Worm (Caenorhabditis elegans) whole organism, L4 larva: Measurements from ENCODE around the gene Y97E10AR.8.
A peak's percentile ranks its signal among the peaks of the same experiment; 100 is the strongest.

Source experiments
- F26F4.8 ChIP-seq: fragments of 200-800 bp; sonication (Bioruptor generic); conservative IDR thresholded peaks from 2 replicates; pipeline ENCODE4 v1.3.6; 2022; ENCODE audit warnings: missing genetic modification characterization, missing compliant biosample characterization
- F37D6.2 ChIP-seq: sonication (generic microtip); optimal IDR thresholded peaks from 2 replicates; lab custom pipeline; 2016; ENCODE audit warnings: mild to moderate bottlenecking, missing genetic modification characterization, missing compliant biosample characterization
- F44E2.7 ChIP-seq: fragments of 200-800 bp; sonication (Bioruptor generic); IDR thresholded peaks from 2 replicates; pipeline ENCODE4 v2.1.2; 2022; ENCODE audit warnings: missing genetic modification characterization, missing compliant biosample characterization
- R02D3.7 ChIP-seq: fragments of 150-350 bp; sonication (generic microtip); optimal IDR thresholded peaks from 3 replicates; lab custom pipeline; 2014; ENCODE audit warnings: missing biosample characterization, missing genetic modification characterization
- T26A8.4 ChIP-seq: fragments of 200-800 bp; sonication (Bioruptor generic); IDR thresholded peaks from 2 replicates; pipeline ENCODE4 v1.3.6; 2022; ENCODE audit warnings: missing genetic modification characterization, missing compliant biosample characterization
- Y105C5A.15 ChIP-seq: fragments of 200-800 bp; sonication (Bioruptor generic); IDR thresholded peaks from 2 replicates; pipeline ENCODE4 v1.3.6; 2022; ENCODE audit warnings: missing genetic modification characterization, missing compliant biosample characterization
- Y5F2A.4 ChIP-seq: fragments of 200-800 bp; sonication (Bioruptor generic); optimal IDR thresholded peaks from 2 replicates; lab custom pipeline; 2018; ENCODE audit warnings: mild to moderate bottlenecking, missing genetic modification characterization, missing compliant biosample characterization
- ZK337.2 ChIP-seq: fragments of 200-800 bp; sonication (Bioruptor generic); IDR thresholded peaks from 2 replicates; pipeline ENCODE4 v1.3.6; 2022; ENCODE audit warnings: missing genetic modification reagents, missing genetic modification characterization, missing compliant biosample characterization
- aha-1 ChIP-seq: fragments of 150-350 bp; peaks from one replicate; lab custom pipeline; 2014; ENCODE audit warnings: missing biosample characterization, missing genetic modification characterization
- aly-2 ChIP-seq: sonication (generic microtip); optimal IDR thresholded peaks from 2 replicates; lab custom pipeline; 2018; ENCODE audit warnings: missing biosample characterization, missing genetic modification characterization
- ceh-20 ChIP-seq: fragments of 200-800 bp; sonication (Bioruptor generic); IDR thresholded peaks from 2 replicates; pipeline ENCODE4 v1.3.6; 2022; ENCODE audit warnings: missing genetic modification reagents, missing genetic modification characterization, missing compliant biosample characterization
- ceh-62 ChIP-seq: sonication (generic microtip); optimal IDR thresholded peaks from 2 replicates; lab custom pipeline; 2017; ENCODE audit warnings: missing biosample characterization, missing genetic modification characterization
- ces-1 ChIP-seq: fragments of 150-350 bp; sonication (generic microtip); optimal IDR thresholded peaks from 4 replicates; lab custom pipeline; 2014; ENCODE audit warnings: missing biosample characterization, missing genetic modification reagents, missing genetic modification characterization
- ctbp-1 ChIP-seq: fragments of 200-800 bp; sonication (Bioruptor generic); IDR thresholded peaks from 2 replicates; pipeline ENCODE4 v1.3.6; 2022; ENCODE audit warnings: missing genetic modification reagents, missing genetic modification characterization, missing compliant biosample characterization
- daf-16 ChIP-seq, 3 experiments: sonication (generic microtip); optimal IDR thresholded peaks; 2 replicates each; lab custom pipeline; 2016 to 2017; ENCODE audit warnings: missing genetic modification characterization in 3 of 3, missing genetic modification reagents in 3 of 3, mild to moderate bottlenecking in 2 of 3, missing compliant biosample characterization in 2 of 3, missing biosample characterization in 1 of 3, moderate library complexity in 1 of 3
- daf-19 ChIP-seq: fragments of 200-800 bp; sonication (Bioruptor generic); conservative IDR thresholded peaks from 2 replicates; pipeline ENCODE4 v1.3.6; 2022; ENCODE audit warnings: missing genetic modification characterization, missing compliant biosample characterization
- dmd-6 ChIP-seq: fragments of 200-800 bp; sonication (Bioruptor generic); IDR thresholded peaks from 2 replicates; pipeline ENCODE4 v1.3.6; 2022; ENCODE audit warnings: missing genetic modification reagents, missing genetic modification characterization, missing compliant biosample characterization
- egl-27 ChIP-seq: sonication (generic microtip); optimal IDR thresholded peaks from 3 replicates; lab custom pipeline; 2017; ENCODE audit warnings: missing biosample characterization, missing genetic modification reagents, missing genetic modification characterization
- fkh-10 ChIP-seq: fragments of 150-350 bp; optimal IDR thresholded peaks from 2 replicates; lab custom pipeline; 2014; ENCODE audit warnings: missing biosample characterization, missing genetic modification reagents, missing genetic modification characterization
- gei-8 ChIP-seq: fragments of 200-800 bp; sonication (Bioruptor generic); optimal IDR thresholded peaks from 2 replicates; lab custom pipeline; 2018; ENCODE audit warnings: mild to moderate bottlenecking, missing genetic modification characterization, missing compliant biosample characterization
- hlh-11 ChIP-seq: fragments of 200-800 bp; sonication (Bioruptor generic); optimal IDR thresholded peaks from 2 replicates; lab custom pipeline; 2018; ENCODE audit warnings: mild to moderate bottlenecking, missing genetic modification characterization, missing compliant biosample characterization
- lim-7 ChIP-seq: fragments of 200-800 bp; sonication (Bioruptor generic); IDR thresholded peaks from 2 replicates; pipeline ENCODE4 v1.3.6; 2022; ENCODE audit warnings: missing genetic modification characterization, missing compliant biosample characterization
- lin-38 ChIP-seq: fragments of 200-800 bp; sonication (Bioruptor generic); IDR thresholded peaks from 2 replicates; pipeline ENCODE4 v1.3.6; 2022; ENCODE audit warnings: missing genetic modification reagents, missing genetic modification characterization, missing compliant biosample characterization
- lsy-2 ChIP-seq, 2 experiments: fragments of 150-350 bp in 1 of 2; sonication (generic microtip) in 1 of 2; optimal IDR thresholded peaks; 2 replicates each; lab custom pipeline; 2014 to 2017; ENCODE audit warnings: missing biosample characterization in 2 of 2, missing genetic modification characterization in 2 of 2
- mdl-1 ChIP-seq, 2 experiments: fragments of 150-350 bp in 1 of 2; sonication (generic microtip) in 1 of 2; optimal IDR thresholded peaks; 2 replicates each; lab custom pipeline; 2014 to 2017; ENCODE audit warnings: missing biosample characterization in 2 of 2, missing genetic modification characterization in 2 of 2
- mep-1 ChIP-seq: fragments of 150-350 bp; sonication (generic microtip); optimal IDR thresholded peaks from 3 replicates; lab custom pipeline; 2014; ENCODE audit warnings: missing biosample characterization, missing genetic modification characterization
- mes-2 ChIP-seq: sonication (generic microtip); optimal IDR thresholded peaks from 2 replicates; lab custom pipeline; 2016; ENCODE audit warnings: missing genotype, mild to moderate bottlenecking, missing genetic modification characterization, missing compliant biosample characterization; ENCODE audit not compliant: poor library complexity, severe bottlenecking
- mxl-3 ChIP-seq: fragments of 200-800 bp; sonication (Bioruptor generic); optimal IDR thresholded peaks from 2 replicates; lab custom pipeline; 2018; ENCODE audit warnings: mild to moderate bottlenecking, missing genetic modification characterization, missing compliant biosample characterization
- nhr-11 ChIP-seq: fragments of 150-350 bp; optimal IDR thresholded peaks from 2 replicates; lab custom pipeline; 2014; ENCODE audit warnings: missing biosample characterization, missing genetic modification characterization
- nhr-111 ChIP-seq: fragments of 200-800 bp; sonication (Bioruptor generic); optimal IDR thresholded peaks from 2 replicates; lab custom pipeline; 2018; ENCODE audit warnings: mild to moderate bottlenecking, missing genetic modification characterization, missing compliant biosample characterization
- nhr-28 ChIP-seq: fragments of 150-350 bp; optimal IDR thresholded peaks from 2 replicates; lab custom pipeline; 2014; ENCODE audit warnings: missing biosample characterization, missing genetic modification characterization
- nhr-6 ChIP-seq: fragments of 150-350 bp; optimal IDR thresholded peaks from 2 replicates; lab custom pipeline; 2014; ENCODE audit warnings: missing biosample characterization, missing genetic modification characterization
- pha-4 ChIP-seq, 2 experiments: fragments of 150-350 bp in 1 of 2; fragments of 200-800 bp in 1 of 2; sonication (Bioruptor generic) in 1 of 2; IDR thresholded peaks in 1 of 2; optimal IDR thresholded peaks in 1 of 2; 2 replicates each; pipeline versions ENCODE4 v1.3.6 to Lab custom; 2014 to 2022; ENCODE audit warnings: missing genetic modification characterization in 2 of 2, missing genetic modification reagents in 2 of 2, missing biosample characterization in 1 of 2, missing compliant biosample characterization in 1 of 2
- pqm-1 ChIP-seq: sonication (generic microtip); optimal IDR thresholded peaks from 2 replicates; lab custom pipeline; 2017; ENCODE audit warnings: missing biosample characterization, missing genetic modification characterization
- rbr-2 ChIP-seq: sonication (generic microtip); optimal IDR thresholded peaks from 2 replicates; lab custom pipeline; 2016; ENCODE audit warnings: missing genotype, missing genetic modification characterization, missing compliant biosample characterization
- saeg-2 ChIP-seq: fragments of 200-800 bp; sonication (Bioruptor generic); IDR thresholded peaks from 2 replicates; pipeline ENCODE4 v1.3.6; 2022; ENCODE audit warnings: missing genetic modification reagents, missing genetic modification characterization, missing compliant biosample characterization
- skn-1 ChIP-seq: fragments of 150-350 bp; optimal IDR thresholded peaks from 2 replicates; lab custom pipeline; 2014; ENCODE audit warnings: missing biosample characterization, missing genetic modification characterization
- snpc-1.2 ChIP-seq: fragments of 200-800 bp; sonication (Bioruptor generic); IDR thresholded peaks from 2 replicates; pipeline ENCODE4 v1.3.6; 2022; ENCODE audit warnings: missing genetic modification reagents, missing genetic modification characterization, missing compliant biosample characterization
- snpc-4 ChIP-seq: fragments of 150-350 bp; optimal IDR thresholded peaks from 2 replicates; lab custom pipeline; 2014; ENCODE audit warnings: missing biosample characterization, missing genetic modification characterization
- spr-1 ChIP-seq: sonication (generic microtip); optimal IDR thresholded peaks from 2 replicates; lab custom pipeline; 2016; ENCODE audit warnings: mild to moderate bottlenecking, missing genetic modification characterization, missing compliant biosample characterization
- unc-62 ChIP-seq, 3 experiments: fragments of 150-350 bp in 1 of 3; sonication (generic microtip); optimal IDR thresholded peaks in 2 of 3; peaks in 1 of 3; 1 replicate in 1 of 3; 2 replicates in 2 of 3; lab custom pipeline; 2014 to 2017; ENCODE audit warnings: missing biosample characterization in 3 of 3, missing genetic modification characterization in 3 of 3, missing genetic modification reagents in 3 of 3, missing genotype in 1 of 3
- zag-1 ChIP-seq: fragments of 150-350 bp; optimal IDR thresholded peaks from 2 replicates; lab custom pipeline; 2014; ENCODE audit warnings: missing biosample characterization, missing genetic modification characterization
- zip-2 ChIP-seq: fragments of 150-350 bp; optimal IDR thresholded peaks from 2 replicates; lab custom pipeline; 2014; ENCODE audit warnings: missing biosample characterization, missing genetic modification characterization

Gene Y97E10AR.8

DNA sequence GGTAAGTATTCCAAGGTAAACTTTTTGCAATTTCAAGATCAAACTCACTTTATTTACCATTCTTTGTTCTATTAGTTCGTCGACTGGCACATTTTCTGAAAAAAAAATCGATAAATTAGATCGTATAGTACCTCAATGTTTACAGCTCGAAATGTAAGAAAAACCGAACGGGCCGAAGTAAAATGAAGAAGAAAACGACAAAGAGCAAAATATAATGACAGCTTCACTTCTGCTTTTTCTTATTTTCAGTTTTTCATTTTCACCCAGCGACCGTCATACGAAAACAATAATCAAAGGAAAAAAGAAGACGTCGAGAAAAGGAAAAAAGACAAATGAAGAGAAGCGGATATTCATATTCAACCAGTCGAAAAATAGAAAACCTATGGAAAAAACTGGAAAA, 36.0 kb upstream of the Y97E10AR.8 start, which contains the start of gene che-7:
che-7 (minus strand) TSS at position 101 of the 400 bp plus-strand sequence.
- TF ChIP-seq lin-38 = no peak
- TF ChIP-seq R02D3.7 (tag; lab: Kevin White, UChicago) = no peak
- no peak for TF ChIP-seq ceh-20
- TF ChIP-seq mep-1 (tag; lab: Kevin White, UChicago) = no peak
- no peak for TF ChIP-seq F37D6.2
- TF ChIP-seq aly-2 = no peak
- no peak for TF ChIP-seq ces-1 (GFP tag; lab: Kevin White, UChicago)
- TF ChIP-seq mdl-1 (tag; optimal IDR thresholded peaks at IDR 0.05; lab: Kevin White, UChicago) = no peak
- no peak for TF ChIP-seq skn-1 (tag; lab: Kevin White, UChicago)
- TF ChIP-seq T26A8.4 (GFP tag; lab: Robert Waterston, UW) = no peak
- no peak for TF ChIP-seq F44E2.7
- TF ChIP-seq, all 104 proteins: peak for 0

ce11 chrV:7970519-7970918, 34.6 kb upstream of the Y97E10AR.8 start:
- TF ChIP-seq nhr-11 (tag; lab: Kevin White, UChicago) (no peak), nhr-6 (tag; lab: Kevin White, UChicago) (no peak), ceh-20 (no peak), ZK337.2 (GFP tag; lab: Robert Waterston, UW) (no peak), nhr-111 (GFP tag; lab: Kevin White, UChicago) (no peak), rbr-2 (tag; lab: Kevin White, UChicago) (no peak), lin-38 (no peak), snpc-4 (tag; lab: Kevin White, UChicago) (no peak), Y105C5A.15 (GFP tag; lab: Robert Waterston, UW) (no peak), zag-1 (tag; lab: Kevin White, UChicago) (no peak), ceh-62 (no peak), F26F4.8 (GFP tag; lab: Robert Waterston, UW) (no peak), egl-27 (no peak), daf-19 (GFP tag; lab: Robert Waterston, UW) (no peak), saeg-2 (GFP tag; lab: Robert Waterston, UW) (no peak), R02D3.7 (tag; lab: Kevin White, UChicago) (no peak), Y5F2A.4 (GFP tag; lab: Kevin White, UChicago) (no peak)

DNA sequence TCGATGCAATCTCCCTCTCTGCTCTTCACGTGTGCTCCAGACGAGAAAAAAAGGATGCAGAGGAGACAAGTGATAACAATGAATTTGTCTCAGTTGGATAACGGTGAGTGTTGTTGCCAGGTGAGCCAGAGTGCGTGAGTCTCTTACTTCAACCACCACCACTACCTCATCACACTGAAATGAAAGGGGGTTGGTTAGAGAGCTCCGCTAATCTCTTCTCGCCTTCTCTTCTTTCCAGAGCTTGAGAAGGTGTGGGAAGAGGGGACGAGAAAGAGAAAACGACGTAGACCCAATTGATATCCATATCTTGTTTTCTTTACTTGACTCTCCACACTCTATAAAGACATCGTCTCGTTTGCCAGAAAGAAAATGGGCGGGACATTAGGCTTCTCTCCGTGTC, 33.7 kb upstream of the Y97E10AR.8 start:
- TF ChIP-seq F37D6.2 (no peak), aha-1 (tag; lab: Kevin White, UChicago) (peak; percentile 94), lim-7 (GFP tag; lab: Robert Waterston, UW) (no peak), spr-1 (no peak), zag-1 (tag; lab: Kevin White, UChicago) (no peak), unc-62 (GFP tag; optimal IDR thresholded peaks at IDR 0.05 in 1 of 2; lab: Kevin White, UChicago) (peak in 1 of 2 experiments; percentile 86), unc-62 (tag; optimal IDR thresholded peaks at IDR 0.05; lab: Kevin White, UChicago) (no peak)

ce11 chrV:7977701-7978461, 27.2 kb upstream of the Y97E10AR.8 start, which contains the start of gene let-413:
Gene let-413, minus strand, starts transcription at chrV:7977776.
- TF ChIP-seq gei-8 (no peak), nhr-28 (peak; percentile 66), hlh-11 (tag; lab: Kevin White, UChicago) (peak; percentile 44), pqm-1 (tag; lab: Kevin White, UChicago) (peak; percentile 76), zip-2 (tag; lab: Kevin White, UChicago) (no peak), fkh-10 (peak; percentile 16), snpc-1.2 (GFP tag; lab: Robert Waterston, UW) (no peak), ctbp-1 (GFP tag; lab: Robert Waterston, UW) (0 out of 2 replicates have a peak, but pooled peaks have one; percentile 10), aly-2 (no peak), mep-1 (tag; lab: Kevin White, UChicago) (peak; percentile 20), pha-4 (GFP tag; IDR thresholded peaks at IDR 0.05; lab: Robert Waterston, UW) (0 out of 2 replicates have a peak, but pooled peaks have one; percentile 27), pha-4 (tag; optimal IDR thresholded peaks at IDR 0.05; lab: Kevin White, UChicago) (no peak), unc-62 (GFP tag; optimal IDR thresholded peaks at IDR 0.05 in 1 of 2; lab: Kevin White, UChicago) (peak in 1 of 2 experiments; percentile 88), unc-62 (tag; optimal IDR thresholded peaks at IDR 0.05; lab: Kevin White, UChicago) (no peak), nhr-6 (tag; lab: Kevin White, UChicago) (peak; percentile 44), dmd-6 (GFP tag; lab: Robert Waterston, UW) (peak; percentile 28; the same call in 1 of the 2 replicates), zag-1 (tag; lab: Kevin White, UChicago) (no peak), daf-16 (GFP tag; optimal IDR thresholded peaks at IDR 0.05; lab: Kevin White, UChicago) (no peak), daf-16 (tag; optimal IDR thresholded peaks at IDR 0.05; lab: Kevin White, UChicago) (peak; percentile 39), lsy-2 (tag; optimal IDR thresholded peaks at IDR 0.05; lab: Kevin White, UChicago) (peak in 1 of 2 experiments; percentile 23), mxl-3 (GFP tag; lab: Kevin White, UChicago) (peak; percentile 37), mes-2 (peak; percentile 52)
